Fruit fly (Drosophila melanogaster) whole organism, embryonic: ENCODE data around the gene CG33233.
A peak's percentile ranks its signal among the peaks of the same experiment; 100 is the strongest.

Experiments used
- CG12104 ChIP-seq: fragments of 200-800 bp; sonication (Bioruptor generic); optimal IDR thresholded peaks from 3 replicates; lab custom pipeline; 2016; ENCODE audit warnings: missing biosample characterization, missing genetic modification characterization
- CG1233 ChIP-seq: fragments of 200-800 bp; sonication (Bioruptor generic); optimal IDR thresholded peaks from 4 replicates; lab custom pipeline; 2018; ENCODE audit warnings: missing biosample characterization, mild to moderate bottlenecking, missing genetic modification characterization
- CG12769 ChIP-seq: fragments of 200-800 bp; sonication (Bioruptor generic); optimal IDR thresholded peaks from 2 replicates; lab custom pipeline; 2019; ENCODE audit warnings: missing biosample characterization, mild to moderate bottlenecking, missing genetic modification characterization, moderate library complexity
- CG15269 ChIP-seq: fragments of 200-800 bp; sonication (Bioruptor generic); optimal IDR thresholded peaks from 2 replicates; lab custom pipeline; 2018; ENCODE audit warnings: missing biosample characterization, mild to moderate bottlenecking, missing genetic modification characterization, moderate library complexity
- CG15696 ChIP-seq: fragments of 200-800 bp; sonication (Bioruptor generic); optimal IDR thresholded peaks from 2 replicates; lab custom pipeline; 2019; ENCODE audit warnings: missing biosample characterization, mild to moderate bottlenecking, missing genetic modification characterization, moderate library complexity
- CG1647 ChIP-seq: fragments of 200-800 bp; sonication (Bioruptor generic); optimal IDR thresholded peaks from 3 replicates; lab custom pipeline; 2016; ENCODE audit warnings: missing biosample characterization, missing genetic modification characterization
- CG17912 ChIP-seq: fragments of 200-800 bp; sonication (Bioruptor generic); optimal IDR thresholded peaks from 2 replicates; lab custom pipeline; 2018; ENCODE audit warnings: missing biosample characterization, mild to moderate bottlenecking, missing genetic modification characterization
- CG2129 ChIP-seq: fragments of 200-800 bp; sonication (Bioruptor generic); IDR thresholded peaks from 2 replicates; pipeline ENCODE4 v1.3.6; 2022; ENCODE audit warnings: missing biosample characterization, missing genetic modification characterization; ENCODE audit not compliant: partially characterized antibody
- CG2889 ChIP-seq: fragments of 200-800 bp; sonication (Bioruptor generic); IDR thresholded peaks from 3 replicates; pipeline ENCODE4 v1.3.6; 2022; ENCODE audit warnings: missing biosample characterization, missing genetic modification characterization
- CG33213 ChIP-seq: fragments of 200-800 bp; sonication (Bioruptor generic); optimal IDR thresholded peaks from 3 replicates; lab custom pipeline; 2016; ENCODE audit warnings: missing biosample characterization, missing genetic modification characterization
- CG4854 ChIP-seq: fragments of 200-800 bp; sonication (Bioruptor generic); optimal IDR thresholded peaks from 2 replicates; lab custom pipeline; 2016; ENCODE audit warnings: missing biosample characterization, missing genetic modification characterization, inconsistent platforms
- CG6791 ChIP-seq: fragments of 200-800 bp; sonication (Bioruptor generic); IDR thresholded peaks from 3 replicates; pipeline ENCODE4 v1.3.6; 2022; ENCODE audit warnings: missing biosample characterization, missing genetic modification characterization; ENCODE audit not compliant: partially characterized antibody
- CG7357 ChIP-seq: fragments of 200-800 bp; sonication (Bioruptor generic); IDR thresholded peaks from 3 replicates; pipeline ENCODE4 v1.3.6; 2022; ENCODE audit warnings: missing biosample characterization, missing genetic modification characterization
- CG8924 ChIP-seq: fragments of 200-800 bp; optimal IDR thresholded peaks from 3 replicates; lab custom pipeline; 2019; ENCODE audit warnings: missing biosample characterization, mild to moderate bottlenecking, missing genetic modification characterization, moderate library complexity
- CG9215 ChIP-seq: fragments of 200-800 bp; sonication (Bioruptor generic); IDR thresholded peaks from 2 replicates; pipeline ENCODE4 v1.3.6; 2022; ENCODE audit warnings: missing biosample characterization, missing genetic modification characterization
- CG9817 ChIP-seq: fragments of 200-800 bp; sonication (Bioruptor generic); optimal IDR thresholded peaks from 2 replicates; lab custom pipeline; 2018; ENCODE audit warnings: missing biosample characterization, mild to moderate bottlenecking, missing genetic modification characterization, moderate library complexity
- Camta ChIP-seq: fragments of 200-800 bp; sonication (Bioruptor generic); optimal IDR thresholded peaks from 2 replicates; lab custom pipeline; 2016; ENCODE audit warnings: missing biosample characterization, missing genetic modification characterization
- Dip2 ChIP-seq: fragments of 200-800 bp; sonication (Bioruptor generic); IDR thresholded peaks from 2 replicates; pipeline ENCODE4 v1.3.6; 2022; ENCODE audit warnings: missing biosample characterization, missing genetic modification characterization
- Dll ChIP-seq: fragments of 200-800 bp; sonication (Bioruptor generic); IDR thresholded peaks from 4 replicates; pipeline ENCODE4 v1.3.6; 2022; ENCODE audit warnings: missing biosample characterization, missing genetic modification characterization; ENCODE audit not compliant: partially characterized antibody
- E2f1 ChIP-seq: fragments of 200-800 bp; sonication (Bioruptor generic); IDR thresholded peaks from 2 replicates; pipeline ENCODE4 v1.3.6; 2022; ENCODE audit warnings: missing biosample characterization, missing genetic modification characterization
- Ets97D ChIP-seq: fragments of 200-800 bp; sonication (Bioruptor generic); optimal IDR thresholded peaks from 3 replicates; lab custom pipeline; 2016; ENCODE audit warnings: missing biosample characterization, missing genetic modification characterization
- Hmr ChIP-seq: fragments of 200-800 bp; sonication (Bioruptor generic); optimal IDR thresholded peaks from 3 replicates; lab custom pipeline; 2017; ENCODE audit warnings: mild to moderate bottlenecking, missing biosample characterization, missing genetic modification reagents, missing genetic modification characterization
- Hr78 ChIP-seq, 2 experiments: fragments of 200-800 bp in 1 of 2; fragments of >200 bp in 1 of 2; sonication (Bioruptor generic) in 1 of 2; optimal IDR thresholded peaks; 2 replicates each; lab custom pipeline; 2017 to 2019; ENCODE audit warnings: missing biosample characterization in 2 of 2, missing genetic modification characterization in 2 of 2, mild to moderate bottlenecking in 1 of 2, moderate library complexity in 1 of 2
- Kr ChIP-seq: fragments of 200-800 bp; sonication (Bioruptor generic); optimal IDR thresholded peaks from 2 replicates; lab custom pipeline; 2017; ENCODE audit warnings: missing biosample characterization, mild to moderate bottlenecking, missing genetic modification characterization
- Lim3 ChIP-seq: fragments of 200-800 bp; sonication (Bioruptor generic); IDR thresholded peaks from 2 replicates; pipeline ENCODE4 v1.3.6; 2022; ENCODE audit warnings: missing biosample characterization, missing genetic modification characterization
- MBD-R2 ChIP-seq: fragments of 200-800 bp; sonication (Bioruptor generic); IDR thresholded peaks from 2 replicates; pipeline ENCODE4 v1.3.6; 2022; ENCODE audit warnings: missing biosample characterization, missing genetic modification characterization
- MESR4 ChIP-seq: fragments of 200-800 bp; sonication (Bioruptor generic); optimal IDR thresholded peaks from 2 replicates; lab custom pipeline; 2018; ENCODE audit warnings: missing biosample characterization, mild to moderate bottlenecking, missing genetic modification characterization, moderate library complexity
- Myb ChIP-seq: fragments of 200-800 bp; sonication (Bioruptor generic); optimal IDR thresholded peaks from 2 replicates; lab custom pipeline; 2016; ENCODE audit warnings: missing biosample characterization, missing genetic modification characterization
- Nf-YA ChIP-seq: fragments of 200-800 bp; sonication (Bioruptor generic); IDR thresholded peaks from 2 replicates; pipeline ENCODE4 v1.3.6; 2022; ENCODE audit warnings: missing biosample characterization, missing genetic modification characterization
- Optix ChIP-seq: fragments of 200-800 bp; sonication (Bioruptor generic); IDR thresholded peaks from 3 replicates; pipeline ENCODE4 v1.3.6; 2022; ENCODE audit warnings: missing biosample characterization, missing genetic modification characterization
- Sox102F ChIP-seq: fragments of 200-800 bp; sonication (Bioruptor generic); optimal IDR thresholded peaks from 2 replicates; lab custom pipeline; 2018; ENCODE audit warnings: missing biosample characterization, mild to moderate bottlenecking, missing genetic modification characterization, moderate library complexity
- Sry-δ ChIP-seq: fragments of 200-800 bp; sonication (Bioruptor generic); optimal IDR thresholded peaks from 2 replicates; lab custom pipeline; 2016; ENCODE audit warnings: missing biosample characterization, missing genetic modification characterization
- amos ChIP-seq: fragments of 200-800 bp; sonication (Bioruptor generic); IDR thresholded peaks from 2 replicates; pipeline ENCODE4 v1.3.6; 2022; ENCODE audit warnings: missing biosample characterization, missing genetic modification characterization; ENCODE audit not compliant: partially characterized antibody
- bsh ChIP-seq, 2 experiments: fragments of 200-800 bp; sonication (Bioruptor generic); optimal IDR thresholded peaks; 2 replicates each; lab custom pipeline; 2017 to 2018; ENCODE audit warnings: mild to moderate bottlenecking in 2 of 2, missing biosample characterization in 2 of 2, missing genetic modification characterization in 2 of 2, moderate library complexity in 1 of 2
- danr ChIP-seq: fragments of 200-800 bp; sonication (Bioruptor generic); IDR thresholded peaks from 2 replicates; pipeline ENCODE4 v1.3.6; 2022; ENCODE audit warnings: missing biosample characterization, missing genetic modification characterization
- dmrt11E ChIP-seq: fragments of 200-800 bp; sonication (Bioruptor generic); optimal IDR thresholded peaks from 3 replicates; lab custom pipeline; 2018; ENCODE audit warnings: missing biosample characterization, mild to moderate bottlenecking, missing genetic modification characterization, moderate library complexity
- fd102C ChIP-seq: fragments of 200-800 bp; sonication (Bioruptor generic); optimal IDR thresholded peaks from 2 replicates; lab custom pipeline; 2018; ENCODE audit warnings: missing biosample characterization, mild to moderate bottlenecking, missing genetic modification characterization, moderate library complexity
- fd96Cb ChIP-seq: fragments of 200-800 bp; sonication (Bioruptor generic); optimal IDR thresholded peaks from 2 replicates; lab custom pipeline; 2018; ENCODE audit warnings: missing biosample characterization, mild to moderate bottlenecking, missing genetic modification characterization, moderate library complexity
- gcm2 ChIP-seq: fragments of 200-800 bp; sonication (Bioruptor generic); optimal IDR thresholded peaks from 2 replicates; lab custom pipeline; 2016; ENCODE audit warnings: missing biosample characterization, missing genetic modification characterization
- h ChIP-seq: fragments of >200 bp; optimal IDR thresholded peaks from 2 replicates; lab custom pipeline; 2017
- lab ChIP-seq: fragments of 200-800 bp; sonication (Bioruptor generic); optimal IDR thresholded peaks from 3 replicates; lab custom pipeline; 2017; ENCODE audit warnings: missing biosample characterization, missing genetic modification characterization, mild to moderate bottlenecking, moderate library complexity, missing genetic modification reagents
- nom ChIP-seq: fragments of 200-800 bp; sonication (Bioruptor generic); optimal IDR thresholded peaks from 2 replicates; lab custom pipeline; 2017; ENCODE audit warnings: missing biosample characterization, missing genetic modification characterization, mild to moderate bottlenecking, moderate library complexity, missing genetic modification reagents
- pho ChIP-seq: fragments of 200-800 bp; sonication (Bioruptor generic); optimal IDR thresholded peaks from 2 replicates; lab custom pipeline; 2016; ENCODE audit warnings: missing biosample characterization, missing genetic modification characterization
- row ChIP-seq: fragments of 200-800 bp; sonication (Bioruptor generic); IDR thresholded peaks from 3 replicates; pipeline ENCODE4 v1.3.6; 2022; ENCODE audit warnings: missing biosample characterization, missing genetic modification characterization
- salm ChIP-seq: fragments of 200-800 bp; sonication (Bioruptor generic); optimal IDR thresholded peaks from 2 replicates; lab custom pipeline; 2018; ENCODE audit warnings: missing biosample characterization, mild to moderate bottlenecking, missing genetic modification characterization
- tio ChIP-seq: fragments of 200-800 bp; sonication (Bioruptor generic); optimal IDR thresholded peaks from 2 replicates; lab custom pipeline; 2017; ENCODE audit warnings: missing biosample characterization, missing genetic modification characterization, inconsistent platforms
- toy ChIP-seq: fragments of 200-800 bp; sonication (Bioruptor generic); IDR thresholded peaks from 2 replicates; pipeline ENCODE4 v1.3.6; 2022; ENCODE audit warnings: missing biosample characterization, missing genetic modification characterization
- unc-4 ChIP-seq: fragments of 200-800 bp; sonication (Bioruptor generic); IDR thresholded peaks from 2 replicates; pipeline ENCODE4 v1.3.6; 2022; ENCODE audit warnings: missing biosample characterization, missing genetic modification characterization; ENCODE audit not compliant: partially characterized antibody

Gene CG33233

dm6 chr3L:2634929-2635799 is 24.3 kb upstream of the CG33233 start (continued):
- no peak for TF ChIP-seq h (lab: Kevin White, UChicago)
- peak; percentile 85 for TF ChIP-seq CG6791
- TF ChIP-seq Dip2 (GFP tag; lab: Robert Waterston, UW), result no peak
- TF ChIP-seq fd96Cb (tag; lab: Kevin White, UChicago), result peak; percentile 20
- TF ChIP-seq MBD-R2 (GFP tag; lab: Robert Waterston, UW), result peak; percentile 67
- TF ChIP-seq toy, result peak; percentile 64; the same call in 1 of the 2 replicates
- peak; percentile 79 for TF ChIP-seq amos
- peak; percentile 49 for TF ChIP-seq CG15696
- TF ChIP-seq danr (GFP tag; lab: Robert Waterston, UW), result peak; percentile 43; the same call in 1 of the 2 replicates
- TF ChIP-seq Hr78 (GFP tag; optimal IDR thresholded peaks at IDR 0.05; lab: Kevin White, UChicago), result no peak
- peak; percentile 81 for TF ChIP-seq gcm2
- peak; percentile 65 for TF ChIP-seq dmrt11E (tag; lab: Kevin White, UChicago)
- no peak for TF ChIP-seq CG2889 (GFP tag; lab: Robert Waterston, UW)
- TF ChIP-seq CG12769 (tag; lab: Kevin White, UChicago), result peak; percentile 75
- peak; percentile 96 for TF ChIP-seq lab (GFP tag; lab: Kevin White, UChicago)
- TF ChIP-seq Nf-YA (GFP tag; lab: Robert Waterston, UW), result peak; percentile 19; the same call in 1 of the 2 replicates
- TF ChIP-seq pho (GFP tag; lab: Kevin White, UChicago), result peak; percentile 82
- TF ChIP-seq CG17912 (GFP tag; lab: Kevin White, UChicago), result peak; percentile 91
- TF ChIP-seq Sox102F (GFP tag; lab: Kevin White, UChicago), result peak; percentile 11
- TF ChIP-seq CG9215 (GFP tag; lab: Robert Waterston, UW), result peak; percentile 39
- peak in 1 of 2 experiments; percentile 74 for TF ChIP-seq bsh (GFP tag; optimal IDR thresholded peaks at IDR 0.05; lab: Kevin White, UChicago)
- TF ChIP-seq Kr (GFP tag; lab: Kevin White, UChicago), result peak; percentile 51
- peak; percentile 49 for TF ChIP-seq CG2129
- peak; percentile 92 for TF ChIP-seq Hmr (GFP tag; lab: Kevin White, UChicago)
- peak; percentile 61 for TF ChIP-seq CG1647 (GFP tag; lab: Kevin White, UChicago)
- no peak for TF ChIP-seq tio (GFP tag; lab: Kevin White, UChicago)
- TF ChIP-seq CG9817 (tag; lab: Kevin White, UChicago), result peak; percentile 74
- TF ChIP-seq salm (tag; lab: Kevin White, UChicago), result peak; percentile 70
- peak; percentile 61 for TF ChIP-seq row (GFP tag; lab: Robert Waterston, UW)
- peak; percentile 72; the same call in 2 of the 4 replicates for TF ChIP-seq Dll (GFP tag; lab: Robert Waterston, UW)
- peak; percentile 78 for TF ChIP-seq Camta (GFP tag; lab: Kevin White, UChicago)
- TF ChIP-seq nom (GFP tag; lab: Kevin White, UChicago), result peak; percentile 74
- peak; percentile 74 for TF ChIP-seq CG15269
- TF ChIP-seq unc-4, result peak; percentile 76
- TF ChIP-seq CG12104, result peak; percentile 91
- TF ChIP-seq CG8924 (tag; lab: Kevin White, UChicago), result peak; percentile 47
- TF ChIP-seq Sry-δ (GFP tag; lab: Kevin White, UChicago), result peak; percentile 86
- TF ChIP-seq Ets97D (GFP tag; lab: Kevin White, UChicago), result peak; percentile 98
- TF ChIP-seq E2f1 (GFP tag; lab: Robert Waterston, UW), result peak; percentile 77
- TF ChIP-seq MESR4 (GFP tag; lab: Kevin White, UChicago), result peak; percentile 42
- no peak for TF ChIP-seq Lim3 (GFP tag; lab: Robert Waterston, UW)
- no peak for TF ChIP-seq CG7357
- TF ChIP-seq CG4854 (GFP tag; lab: Kevin White, UChicago), result peak; percentile 71
- TF ChIP-seq Myb (GFP tag; lab: Kevin White, UChicago), result peak; percentile 83
- TF ChIP-seq Optix (GFP tag; lab: Robert Waterston, UW), result peak; percentile 67; the same call in 2 of the 3 replicates
- peak; percentile 85 for TF ChIP-seq CG1233 (GFP tag; lab: Kevin White, UChicago)
- TF ChIP-seq CG33213, result peak; percentile 88
- TF ChIP-seq fd102C (GFP tag; lab: Kevin White, UChicago), result peak; percentile 67
